Worm (Caenorhabditis elegans): ENCODE measurements around the gene ZC250.2.

DNA sequence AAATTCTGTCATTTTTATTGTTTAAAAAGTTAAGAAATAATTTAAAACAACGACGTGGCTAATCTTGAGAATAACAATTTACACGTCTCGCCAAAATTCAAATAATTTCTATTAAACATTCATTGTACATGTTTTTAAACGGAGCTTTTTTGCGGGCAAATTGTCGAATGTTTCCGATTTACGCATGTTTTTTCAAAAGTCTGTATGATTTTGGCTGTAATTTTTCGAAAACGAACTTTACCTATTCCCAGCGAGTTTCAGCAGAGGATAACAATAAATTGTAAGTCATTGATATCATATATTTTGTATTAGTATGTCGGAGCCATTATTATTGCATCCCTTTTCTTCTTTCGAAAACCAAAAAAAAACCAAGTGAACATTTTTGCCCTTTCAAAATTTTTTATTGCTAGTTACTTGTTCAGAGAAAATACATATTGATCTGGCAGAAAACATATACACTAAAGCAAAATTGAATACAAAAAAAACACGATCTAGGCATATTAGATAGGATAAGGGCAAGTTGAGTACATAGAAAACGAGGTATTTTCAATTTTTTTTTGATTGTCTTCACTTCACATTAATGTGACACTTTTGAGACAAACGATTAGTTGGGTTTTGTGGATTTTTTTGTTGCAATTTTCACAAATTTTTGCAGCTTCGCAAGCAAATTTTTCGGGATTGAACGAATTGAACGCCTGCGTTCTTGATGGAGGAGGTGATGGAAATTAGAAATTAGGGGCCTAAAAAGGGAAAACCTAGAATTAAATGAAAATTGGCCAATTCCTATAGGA lies 46.6 kb downstream of the ZC250.2 start, which contains the start of gene F26F12.2:
- TF ChIP-seq elt-3 (tag; optimal IDR thresholded peaks at IDR 0.05) (no peak), sea-2 (GFP tag; optimal IDR thresholded peaks at IDR 0.05) (no peak)
